Fruit fly (Drosophila melanogaster) whole organism, prepupa: ENCODE measurements around the gene CG15459.

Experiments used
- CG1621 ChIP-seq: fragments of 200-800 bp; sonication (Bioruptor generic); optimal IDR thresholded peaks from 3 replicates; lab custom pipeline; 2018; ENCODE audit warnings: missing biosample characterization, mild to moderate bottlenecking, missing genetic modification characterization
- CG31627 ChIP-seq: fragments of 200-800 bp; sonication (Bioruptor generic); optimal IDR thresholded peaks from 3 replicates; lab custom pipeline; 2016; ENCODE audit warnings: missing biosample characterization, missing genetic modification characterization
- CG32006 ChIP-seq: fragments of 200-800 bp; sonication (Bioruptor generic); optimal IDR thresholded peaks from 3 replicates; lab custom pipeline; 2017; ENCODE audit warnings: missing biosample characterization, mild to moderate bottlenecking, missing genetic modification characterization
- CG34406 ChIP-seq: fragments of 200-800 bp; sonication (Bioruptor generic); optimal IDR thresholded peaks from 3 replicates; lab custom pipeline; 2016; ENCODE audit warnings: missing biosample characterization, missing genetic modification characterization
- CG4318 ChIP-seq: fragments of 200-800 bp; sonication (Bioruptor generic); optimal IDR thresholded peaks from 3 replicates; lab custom pipeline; 2017; ENCODE audit warnings: missing biosample characterization, mild to moderate bottlenecking, missing genetic modification characterization
- CG6163 ChIP-seq: fragments of 200-800 bp; sonication (Bioruptor generic); IDR thresholded peaks from 3 replicates; pipeline ENCODE4 v1.3.6; 2022; ENCODE audit warnings: missing biosample characterization, missing genetic modification characterization
- CG7368 ChIP-seq: fragments of 200-800 bp; sonication (Bioruptor generic); optimal IDR thresholded peaks from 3 replicates; lab custom pipeline; 2016; ENCODE audit warnings: missing biosample characterization, missing genetic modification characterization
- CG8119 ChIP-seq: fragments of 200-800 bp; sonication (Bioruptor generic); IDR thresholded peaks from 3 replicates; pipeline ENCODE4 v1.3.6; 2022; ENCODE audit warnings: missing biosample characterization, missing genetic modification characterization
- CG8632 ChIP-seq: fragments of 200-800 bp; sonication (Bioruptor generic); optimal IDR thresholded peaks from 3 replicates; lab custom pipeline; 2016; ENCODE audit warnings: missing biosample characterization, missing genetic modification characterization
- CG9139 ChIP-seq: fragments of 200-800 bp; sonication (Bioruptor generic); optimal IDR thresholded peaks from 3 replicates; lab custom pipeline; 2017; ENCODE audit warnings: missing biosample characterization, mild to moderate bottlenecking, missing genetic modification characterization
- Eip75B ChIP-seq: fragments of 200-800 bp; sonication (Bioruptor generic); optimal IDR thresholded peaks from 3 replicates; lab custom pipeline; 2016; ENCODE audit warnings: missing biosample characterization, missing genetic modification characterization
- Eip93F ChIP-seq: fragments of 200-800 bp; sonication (Bioruptor generic); optimal IDR thresholded peaks from 2 replicates; lab custom pipeline; 2016; ENCODE audit warnings: missing biosample characterization, mild to moderate bottlenecking, missing genetic modification characterization
- Hr38 ChIP-seq: sonication (Bioruptor generic); optimal IDR thresholded peaks from 2 replicates; lab custom pipeline; 2016; ENCODE audit warnings: missing biosample characterization, missing genetic modification characterization
- Hr39 ChIP-seq: fragments of 200-800 bp; sonication (Bioruptor generic); optimal IDR thresholded peaks from 2 replicates; lab custom pipeline; 2016; ENCODE audit warnings: missing biosample characterization, missing genetic modification characterization
- Hr4 ChIP-seq: fragments of 200-800 bp; sonication (Bioruptor generic); optimal IDR thresholded peaks from 3 replicates; lab custom pipeline; 2016; ENCODE audit warnings: missing biosample characterization, missing genetic modification characterization
- Met ChIP-seq: fragments of 200-800 bp; sonication (Bioruptor generic); optimal IDR thresholded peaks from 3 replicates; lab custom pipeline; 2016; ENCODE audit warnings: missing biosample characterization, missing genetic modification characterization
- Sox14 ChIP-seq: fragments of 200-800 bp; sonication (Bioruptor generic); optimal IDR thresholded peaks from 3 replicates; lab custom pipeline; 2016; ENCODE audit warnings: missing biosample characterization, missing genetic modification characterization
- esn ChIP-seq: fragments of 200-800 bp; sonication (Bioruptor generic); optimal IDR thresholded peaks from 2 replicates; lab custom pipeline; 2016; ENCODE audit warnings: missing biosample characterization, mild to moderate bottlenecking, missing genetic modification characterization, moderate library complexity
- lz ChIP-seq: fragments of 200-800 bp; sonication (Bioruptor generic); optimal IDR thresholded peaks from 3 replicates; lab custom pipeline; 2016; ENCODE audit warnings: missing biosample characterization, missing genetic modification characterization
- net ChIP-seq: fragments of 200-800 bp; sonication (Bioruptor generic); optimal IDR thresholded peaks from 3 replicates; lab custom pipeline; 2016; ENCODE audit warnings: missing biosample characterization, missing genetic modification characterization
- ss ChIP-seq, 2 experiments: fragments of 200-800 bp; sonication (Bioruptor generic); optimal IDR thresholded peaks; 2 replicates in 1 of 2; 3 replicates in 1 of 2; lab custom pipeline; 2017 to 2018; ENCODE audit warnings: mild to moderate bottlenecking in 2 of 2, missing biosample characterization in 2 of 2, missing genetic modification characterization in 2 of 2, moderate library complexity in 1 of 2

The CG15459 gene

DNA sequence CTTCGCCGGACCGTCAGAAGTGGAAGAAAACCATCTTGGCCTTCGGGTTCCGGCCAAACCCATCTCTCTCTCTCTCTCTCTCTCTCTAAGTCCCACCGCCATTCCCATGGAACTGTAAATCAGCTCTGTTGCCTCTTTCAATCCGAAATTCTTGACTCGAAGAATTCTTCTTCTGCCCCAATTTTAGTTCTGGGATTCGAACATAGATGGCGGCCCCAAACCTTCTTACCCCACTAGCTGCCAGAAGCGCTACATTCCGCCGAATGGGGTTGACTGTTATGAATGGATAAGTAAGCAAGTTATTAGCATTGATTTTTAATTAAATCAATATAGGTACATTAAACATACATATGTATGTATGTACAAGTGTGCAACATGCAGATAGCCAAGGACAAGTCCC is 27.5 kb downstream of the CG15459 start:
- TF ChIP-seq CG8632 (GFP tag; lab: Kevin White, UChicago) = no peak
- TF ChIP-seq esn (GFP tag; lab: Kevin White, UChicago) = no peak
- TF ChIP-seq Met (GFP tag; lab: Kevin White, UChicago) = no peak
- no peak for TF ChIP-seq lz
- TF ChIP-seq Sox14 (GFP tag; lab: Kevin White, UChicago) = no peak
- no peak for TF ChIP-seq net (GFP tag; lab: Kevin White, UChicago)
- TF ChIP-seq Hr38 (GFP tag; lab: Kevin White, UChicago) = no peak
- no peak for TF ChIP-seq Hr39 (GFP tag; lab: Kevin White, UChicago)
- no peak for TF ChIP-seq Hr4 (GFP tag; lab: Kevin White, UChicago)
- no peak for TF ChIP-seq CG9139 (GFP tag; lab: Kevin White, UChicago)
- TF ChIP-seq Eip93F (GFP tag; lab: Kevin White, UChicago) = no peak
- TF ChIP-seq ss (GFP tag; optimal IDR thresholded peaks at IDR 0.05; lab: Kevin White, UChicago) = no peak
- no peak for TF ChIP-seq CG8119 (GFP tag; lab: Robert Waterston, UW)
- no peak for TF ChIP-seq CG31627 (GFP tag; lab: Kevin White, UChicago)
- no peak for TF ChIP-seq CG4318 (GFP tag; lab: Kevin White, UChicago)
- no peak for TF ChIP-seq CG1621 (tag; lab: Kevin White, UChicago)
- no peak for TF ChIP-seq CG34406 (GFP tag; lab: Kevin White, UChicago)
- no peak for TF ChIP-seq CG6163

DNA sequence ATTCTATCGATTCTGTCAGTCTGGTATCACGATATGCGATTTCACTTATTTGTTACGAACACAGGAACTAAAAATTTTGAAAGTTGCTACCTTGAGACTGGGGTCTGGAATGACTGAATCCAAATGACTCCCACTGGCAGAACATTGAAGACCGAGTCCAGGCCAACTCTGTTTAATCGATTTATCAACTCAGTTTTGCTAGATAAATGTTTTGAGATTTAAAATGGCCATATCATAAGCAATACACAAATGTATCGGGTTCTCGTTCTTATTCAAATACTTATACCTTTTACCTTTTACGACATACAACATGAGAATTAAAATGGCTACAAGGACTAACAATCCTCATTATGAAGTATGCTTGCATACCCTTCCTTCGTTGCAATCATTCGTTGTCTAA is 37.0 kb downstream of the CG15459 start, which contains the start of gene CG12679:
Gene CG12679 (minus strand): TSS at position 101 of the 400 bp plus-strand sequence.
- TF ChIP-seq CG1621 (tag; lab: Kevin White, UChicago) = no peak
- TF ChIP-seq CG6163 = no peak
- no peak for TF ChIP-seq CG7368
- no peak for TF ChIP-seq Eip75B (GFP tag; lab: Kevin White, UChicago)
- TF ChIP-seq CG32006 = no peak
- TF ChIP-seq, all 60 proteins: peak for 0
